Fruit fly (Drosophila melanogaster) whole organism, prepupa: Measurements from ENCODE around the gene CG42750.

Source experiments
- CG3032 ChIP-seq: fragments of 200-800 bp; optimal IDR thresholded peaks from 2 replicates; lab custom pipeline; 2019; ENCODE audit warnings: missing biosample characterization, mild to moderate bottlenecking, missing genetic modification characterization, moderate library complexity
- CG8119 ChIP-seq: fragments of 200-800 bp; sonication (Bioruptor generic); IDR thresholded peaks from 3 replicates; pipeline ENCODE4 v1.3.6; 2022; ENCODE audit warnings: missing biosample characterization, missing genetic modification characterization
- Ets96B ChIP-seq: fragments of 200-800 bp; optimal IDR thresholded peaks from 2 replicates; lab custom pipeline; 2019; ENCODE audit warnings: missing biosample characterization, mild to moderate bottlenecking, missing genetic modification characterization, moderate library complexity
- Gug ChIP-seq: fragments of 200-800 bp; sonication (Bioruptor generic); IDR thresholded peaks from 2 replicates; pipeline ENCODE4 v1.3.6; 2022; ENCODE audit warnings: missing biosample characterization, missing genetic modification characterization
- Met ChIP-seq: fragments of 200-800 bp; sonication (Bioruptor generic); optimal IDR thresholded peaks from 3 replicates; lab custom pipeline; 2016; ENCODE audit warnings: missing biosample characterization, missing genetic modification characterization
- achi ChIP-seq: fragments of 200-800 bp; sonication (Bioruptor generic); optimal IDR thresholded peaks from 3 replicates; lab custom pipeline; 2016; ENCODE audit warnings: missing biosample characterization, missing genetic modification characterization
- eg ChIP-seq: fragments of 200-800 bp; sonication (Bioruptor generic); IDR thresholded peaks from 3 replicates; pipeline ENCODE4 v1.3.6; 2022; ENCODE audit warnings: missing biosample characterization, missing genetic modification characterization

DNA sequence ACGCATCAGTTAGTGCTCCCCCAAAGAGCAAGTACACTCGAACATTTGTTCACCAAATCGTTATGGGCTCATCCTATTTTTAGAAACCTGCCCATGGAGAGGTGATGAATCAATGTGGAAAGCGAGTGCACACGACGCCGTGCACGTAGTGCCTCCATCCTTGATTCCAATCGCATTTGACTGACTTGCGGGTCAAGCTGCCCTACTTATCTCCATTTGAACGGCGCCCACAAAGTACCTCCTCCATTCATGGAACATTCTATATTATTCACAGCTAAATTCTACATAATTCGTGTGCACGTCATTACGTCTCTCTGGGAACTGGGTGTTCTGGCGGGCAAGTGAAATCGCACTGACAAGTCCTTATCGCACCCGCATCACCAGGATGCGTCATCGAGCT is 132.4 kb downstream of the CG42750 start:
- TF ChIP-seq CG3032 (tag; lab: Kevin White, UChicago) (no peak), Ets96B (tag; lab: Kevin White, UChicago) (no peak), eg (GFP tag; lab: Robert Waterston, UW) (no peak), Gug (no peak), CG8119 (GFP tag; lab: Robert Waterston, UW) (no peak), achi (no peak), Met (GFP tag; lab: Kevin White, UChicago) (no peak)
